Fruit fly (Drosophila melanogaster) Kc167 (cell line): ENCODE measurements around the gene bon.

ENCODE experiments used
- Myc ChIP-seq: fragments of >200 bp; optimal IDR thresholded peaks from 2 replicates; lab custom pipeline; 2017; ENCODE audit warnings: missing external identifiers
- Sin3A ChIP-seq: fragments of >200 bp; optimal IDR thresholded peaks from 2 replicates; lab custom pipeline; 2018; ENCODE audit warnings: missing external identifiers
- h ChIP-seq: fragments of >200 bp; optimal IDR thresholded peaks from 3 replicates; lab custom pipeline; 2018; ENCODE audit warnings: missing external identifiers
- insv ChIP-seq: fragments of >200 bp; optimal IDR thresholded peaks from 3 replicates; lab custom pipeline; 2018; ENCODE audit warnings: missing external identifiers
- psq ChIP-seq: fragments of >200 bp; optimal IDR thresholded peaks from 2 replicates; lab custom pipeline; 2017; ENCODE audit warnings: missing external identifiers
- ttk ChIP-seq: sonication (Bioruptor generic); optimal IDR thresholded peaks from 2 replicates; lab custom pipeline; 2017; ENCODE audit warnings: missing external identifiers

DNA sequence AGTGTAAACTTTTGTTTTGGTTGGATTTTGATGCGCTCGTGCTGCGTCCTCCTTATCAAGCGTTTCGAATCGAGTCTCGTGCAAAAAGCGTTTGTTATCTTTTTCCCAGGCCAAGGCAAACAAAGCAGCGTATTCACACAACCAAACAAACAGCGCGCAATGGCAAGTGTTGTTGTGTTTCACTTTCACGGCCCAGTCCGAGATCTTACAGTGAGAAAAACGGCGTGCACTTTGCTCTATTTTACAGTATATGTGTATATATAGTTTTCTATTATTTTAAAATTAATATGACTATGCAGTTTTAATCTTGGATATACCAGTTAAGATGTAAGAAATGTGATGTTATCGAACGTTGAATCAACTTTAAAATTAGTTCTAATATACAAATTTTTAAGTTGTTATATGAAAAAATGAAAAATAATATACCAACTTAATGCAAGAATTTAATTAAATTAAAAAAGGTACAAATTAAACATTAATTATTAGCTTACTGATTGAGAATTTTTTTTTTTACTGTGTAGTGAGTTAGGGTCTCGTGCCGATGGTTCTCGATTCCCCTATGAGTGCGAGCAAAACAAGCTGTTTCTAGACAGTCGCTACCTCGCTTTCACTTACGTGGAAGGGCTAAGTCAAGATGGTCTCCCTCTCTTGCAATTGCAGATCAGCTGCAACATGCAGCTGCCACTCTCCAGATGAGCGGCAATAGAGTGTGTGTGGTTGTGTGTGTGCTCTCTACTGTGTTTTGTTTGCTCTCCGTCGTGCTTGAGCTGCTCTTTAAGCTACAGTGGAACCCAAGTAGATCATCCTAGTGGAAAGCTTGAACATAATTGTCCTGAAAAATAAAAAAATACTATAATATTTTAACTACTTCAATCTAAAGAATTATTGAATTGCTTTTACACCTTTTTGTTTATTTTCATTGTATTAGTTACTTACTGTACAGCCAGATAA lies 1.5 kb downstream of the bon start:
- no peak for TF ChIP-seq ttk (lab: Kevin White, UChicago)
- no peak for TF ChIP-seq h (lab: Kevin White, UChicago)
- no peak for TF ChIP-seq Sin3A (lab: Kevin White, UChicago)
- TF ChIP-seq Myc (lab: Kevin White, UChicago): no peak
- TF ChIP-seq insv (lab: Kevin White, UChicago): no peak
- TF ChIP-seq psq (lab: Kevin White, UChicago): no peak
